Worm (Caenorhabditis elegans): ENCODE data around the gene H12I19.115.

The H12I19.115 gene

ce11 chrIV:14107647-14108046, 20.0 kb downstream of the H12I19.115 start:
- TF ChIP-seq flt-1 (GFP tag; IDR thresholded peaks at IDR 0.05) (no peak), ztf-23 (GFP tag; IDR thresholded peaks at IDR 0.05) (no peak), cog-1 (tag; optimal IDR thresholded peaks at IDR 0.05) (no peak), ref-1 (GFP tag; conservative IDR thresholded peaks at IDR 0.05) (no peak)

- TF ChIP-seq flt-1 (GFP tag; IDR thresholded peaks at IDR 0.05) = no peak
- TF ChIP-seq cog-1 (tag; optimal IDR thresholded peaks at IDR 0.05) = no peak
- no peak for TF ChIP-seq T22C8.4 (GFP tag; IDR thresholded peaks at IDR 0.05)
- TF ChIP-seq tab-1 (GFP tag; IDR thresholded peaks at IDR 0.05) = no peak
- TF ChIP-seq ref-1 (GFP tag; conservative IDR thresholded peaks at IDR 0.05) = no peak
- no peak for TF ChIP-seq klf-2 (GFP tag; conservative IDR thresholded peaks at IDR 0.05)
- TF ChIP-seq med-1 (GFP tag; optimal IDR thresholded peaks at IDR 0.05; ENCODE audit: insufficient read depth) = no peak
- TF ChIP-seq ztf-29 (GFP tag; IDR thresholded peaks at IDR 0.05) = no peak
- TF ChIP-seq ztf-23 (GFP tag; IDR thresholded peaks at IDR 0.05) = no peak
These were observed 21.4 kb downstream of the H12I19.115 start, which contains the start of gene ins-34 for ce11 chrIV:14106274-14106673. TSS of gene ins-34 (plus strand) at chrIV:14106574.

ce11 chrIV:14104745-14105144, 22.9 kb downstream of the H12I19.115 start:
- TF ChIP-seq ref-1 (GFP tag; conservative IDR thresholded peaks at IDR 0.05) = no peak
- no peak for TF ChIP-seq T22C8.4 (GFP tag; IDR thresholded peaks at IDR 0.05)
- no peak for TF ChIP-seq tab-1 (GFP tag; IDR thresholded peaks at IDR 0.05)
- TF ChIP-seq ztf-23 (GFP tag; IDR thresholded peaks at IDR 0.05) = no peak
- TF ChIP-seq klf-2 (GFP tag; conservative IDR thresholded peaks at IDR 0.05) = no peak
- no peak for TF ChIP-seq flt-1 (GFP tag; IDR thresholded peaks at IDR 0.05)
- TF ChIP-seq med-1 (GFP tag; optimal IDR thresholded peaks at IDR 0.05; ENCODE audit: insufficient read depth) = no peak
- TF ChIP-seq cog-1 (tag; optimal IDR thresholded peaks at IDR 0.05) = no peak
- TF ChIP-seq ztf-29 (GFP tag; IDR thresholded peaks at IDR 0.05) = no peak

DNA sequence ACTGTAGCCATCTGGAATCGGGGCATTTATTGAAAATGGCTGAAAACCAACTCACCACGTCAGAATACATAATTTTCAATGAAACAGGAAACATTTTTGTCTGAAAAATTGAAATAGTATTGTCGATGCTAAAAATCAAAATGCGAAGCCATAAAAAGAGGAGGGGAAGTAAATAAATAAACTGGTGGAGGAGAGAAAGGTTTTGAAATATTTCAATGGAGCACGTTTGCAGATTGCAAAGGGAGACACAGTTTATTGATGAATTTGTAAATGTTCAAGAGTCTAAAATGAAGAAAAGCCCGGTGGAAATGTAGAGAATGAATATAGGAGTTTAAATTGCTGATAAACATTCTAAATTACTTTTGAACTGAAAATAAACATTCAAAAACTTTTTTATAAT, 24.6 kb downstream of the H12I19.115 start, which contains the start of gene F52B11.5:
TSS of gene F52B11.5 (minus strand) at position 178 of the 400 bp plus-strand sequence.
- TF ChIP-seq T22C8.4 (GFP tag; IDR thresholded peaks at IDR 0.05) (no peak), med-1 (GFP tag; optimal IDR thresholded peaks at IDR 0.05; ENCODE audit: insufficient read depth) (no peak), ztf-23 (GFP tag; IDR thresholded peaks at IDR 0.05) (no peak), flt-1 (GFP tag; IDR thresholded peaks at IDR 0.05) (no peak), ref-1 (GFP tag; conservative IDR thresholded peaks at IDR 0.05) (no peak), tab-1 (GFP tag; IDR thresholded peaks at IDR 0.05) (no peak), ztf-29 (GFP tag; IDR thresholded peaks at IDR 0.05) (no peak), cog-1 (tag; optimal IDR thresholded peaks at IDR 0.05) (no peak), klf-2 (GFP tag; conservative IDR thresholded peaks at IDR 0.05) (no peak)

DNA sequence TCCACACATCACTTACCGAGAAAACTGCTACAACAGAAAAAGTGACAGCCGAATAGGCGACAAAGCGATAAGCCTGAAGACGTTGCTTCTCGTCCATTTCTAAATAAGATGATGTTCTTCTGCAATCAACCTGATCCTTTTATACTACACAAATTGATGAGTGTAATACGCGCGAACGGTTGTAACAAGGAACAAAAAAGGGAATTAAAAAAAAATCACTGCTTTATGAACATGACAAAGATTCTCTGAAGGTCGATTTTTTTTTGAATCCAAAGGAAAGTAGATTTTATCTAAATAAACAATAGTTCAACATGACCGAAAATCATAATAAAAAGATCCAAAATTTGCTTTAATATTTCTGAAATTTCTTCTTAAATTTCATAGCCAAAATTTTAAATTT, 28.4 kb downstream of the H12I19.115 start, which contains the start of gene col-133:
TSS of gene col-133 (minus strand) at position 101 of the 400 bp plus-strand sequence.
- TF ChIP-seq ztf-29 (GFP tag; IDR thresholded peaks at IDR 0.05) (no peak), ref-1 (GFP tag; conservative IDR thresholded peaks at IDR 0.05) (no peak), cog-1 (tag; optimal IDR thresholded peaks at IDR 0.05) (no peak), tab-1 (GFP tag; IDR thresholded peaks at IDR 0.05) (no peak), ztf-23 (GFP tag; IDR thresholded peaks at IDR 0.05) (no peak)

ce11 chrIV:14098540-14099098, 29.0 kb downstream of the H12I19.115 start:
- TF ChIP-seq flt-1 (GFP tag; IDR thresholded peaks at IDR 0.05) = no peak
- no peak for TF ChIP-seq tab-1 (GFP tag; IDR thresholded peaks at IDR 0.05)
- no peak for TF ChIP-seq klf-2 (GFP tag; conservative IDR thresholded peaks at IDR 0.05)
- TF ChIP-seq med-1 (GFP tag; optimal IDR thresholded peaks at IDR 0.05; ENCODE audit: insufficient read depth) = no peak
- TF ChIP-seq ztf-29 (GFP tag; IDR thresholded peaks at IDR 0.05) = no peak
- no peak for TF ChIP-seq ztf-23 (GFP tag; IDR thresholded peaks at IDR 0.05)
- TF ChIP-seq T22C8.4 (GFP tag; IDR thresholded peaks at IDR 0.05) = no peak
- TF ChIP-seq cog-1 (tag; optimal IDR thresholded peaks at IDR 0.05) = no peak
- no peak for TF ChIP-seq ref-1 (GFP tag; conservative IDR thresholded peaks at IDR 0.05)

ce11 chrIV:14091242-14091641, 36.4 kb downstream of the H12I19.115 start, which contains the start of gene noah-2:
TSS of gene noah-2 (plus strand) at chrIV:14091254.
- TF ChIP-seq flt-1 (GFP tag; IDR thresholded peaks at IDR 0.05) (no peak), T22C8.4 (GFP tag; IDR thresholded peaks at IDR 0.05) (no peak), klf-2 (GFP tag; conservative IDR thresholded peaks at IDR 0.05) (no peak), med-1 (GFP tag; optimal IDR thresholded peaks at IDR 0.05; ENCODE audit: insufficient read depth) (no peak), ztf-23 (GFP tag; IDR thresholded peaks at IDR 0.05) (no peak), tab-1 (GFP tag; IDR thresholded peaks at IDR 0.05) (no peak), cog-1 (tag; optimal IDR thresholded peaks at IDR 0.05) (no peak), ref-1 (GFP tag; conservative IDR thresholded peaks at IDR 0.05) (no peak)

ce11 chrIV:14089749-14090148, 37.9 kb downstream of the H12I19.115 start:
- TF ChIP-seq flt-1 (GFP tag; IDR thresholded peaks at IDR 0.05) = no peak
- TF ChIP-seq ztf-23 (GFP tag; IDR thresholded peaks at IDR 0.05) = no peak
- TF ChIP-seq cog-1 (tag; optimal IDR thresholded peaks at IDR 0.05) = no peak
- TF ChIP-seq T22C8.4 (GFP tag; IDR thresholded peaks at IDR 0.05) = no peak
- TF ChIP-seq tab-1 (GFP tag; IDR thresholded peaks at IDR 0.05) = no peak
- TF ChIP-seq ref-1 (GFP tag; conservative IDR thresholded peaks at IDR 0.05) = no peak

DNA sequence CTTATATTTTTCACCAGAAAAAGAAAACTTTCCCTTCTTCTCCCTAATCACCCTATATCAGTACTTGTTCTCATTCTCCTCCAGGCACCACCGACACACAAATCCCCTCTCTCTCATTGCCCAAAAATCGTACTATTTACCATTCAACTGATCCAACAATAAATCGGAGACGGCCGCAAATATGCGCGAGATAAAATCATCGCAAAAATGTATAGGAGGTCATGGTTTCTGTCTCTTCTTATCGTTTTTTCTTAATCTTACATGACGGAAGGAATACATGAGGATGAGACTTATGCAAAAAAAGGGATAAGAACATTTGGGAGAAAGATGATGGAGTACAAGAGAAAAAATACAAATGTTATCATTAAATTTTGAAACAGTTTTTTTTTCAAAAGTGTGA, 41.3 kb downstream of the H12I19.115 start:
- TF ChIP-seq med-1 (GFP tag; optimal IDR thresholded peaks at IDR 0.05; ENCODE audit: insufficient read depth) (no peak), T22C8.4 (GFP tag; IDR thresholded peaks at IDR 0.05) (no peak), klf-2 (GFP tag; conservative IDR thresholded peaks at IDR 0.05) (no peak), ztf-29 (GFP tag; IDR thresholded peaks at IDR 0.05) (no peak), ztf-23 (GFP tag; IDR thresholded peaks at IDR 0.05) (no peak), cog-1 (tag; optimal IDR thresholded peaks at IDR 0.05) (no peak), flt-1 (GFP tag; IDR thresholded peaks at IDR 0.05) (no peak), ref-1 (GFP tag; conservative IDR thresholded peaks at IDR 0.05) (no peak), tab-1 (GFP tag; IDR thresholded peaks at IDR 0.05) (no peak)

DNA sequence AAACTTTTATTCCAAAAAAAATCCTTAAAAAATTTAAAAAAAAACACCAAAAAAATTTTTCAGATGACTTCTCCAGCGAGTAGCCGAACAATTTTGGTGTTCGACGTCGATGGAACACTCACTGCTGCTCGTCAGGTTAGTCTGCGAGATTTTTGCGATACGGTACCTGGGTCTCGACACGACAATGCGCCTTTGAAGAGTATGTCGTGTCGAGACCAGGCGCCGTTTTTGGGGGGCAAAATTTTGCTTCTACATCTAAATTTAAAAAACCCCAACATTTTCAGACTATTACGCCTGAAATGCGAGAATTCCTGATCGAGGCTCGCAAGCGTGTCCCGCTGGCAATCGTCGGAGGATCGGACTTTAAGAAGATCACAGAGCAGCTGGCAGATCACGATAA, 44.1 kb downstream of the H12I19.115 start, which contains the start of gene F52B11.2:
TSS of gene F52B11.2 (plus strand) at position 64 of the 400 bp plus-strand sequence.
- TF ChIP-seq T22C8.4 (GFP tag; IDR thresholded peaks at IDR 0.05) = no peak

Data from whole organism, midembryonic.